Fruit fly (Drosophila melanogaster): ENCODE results near the gene CG12990.
A peak's percentile ranks its signal among the peaks of the same experiment; 100 is the strongest.

DNA sequence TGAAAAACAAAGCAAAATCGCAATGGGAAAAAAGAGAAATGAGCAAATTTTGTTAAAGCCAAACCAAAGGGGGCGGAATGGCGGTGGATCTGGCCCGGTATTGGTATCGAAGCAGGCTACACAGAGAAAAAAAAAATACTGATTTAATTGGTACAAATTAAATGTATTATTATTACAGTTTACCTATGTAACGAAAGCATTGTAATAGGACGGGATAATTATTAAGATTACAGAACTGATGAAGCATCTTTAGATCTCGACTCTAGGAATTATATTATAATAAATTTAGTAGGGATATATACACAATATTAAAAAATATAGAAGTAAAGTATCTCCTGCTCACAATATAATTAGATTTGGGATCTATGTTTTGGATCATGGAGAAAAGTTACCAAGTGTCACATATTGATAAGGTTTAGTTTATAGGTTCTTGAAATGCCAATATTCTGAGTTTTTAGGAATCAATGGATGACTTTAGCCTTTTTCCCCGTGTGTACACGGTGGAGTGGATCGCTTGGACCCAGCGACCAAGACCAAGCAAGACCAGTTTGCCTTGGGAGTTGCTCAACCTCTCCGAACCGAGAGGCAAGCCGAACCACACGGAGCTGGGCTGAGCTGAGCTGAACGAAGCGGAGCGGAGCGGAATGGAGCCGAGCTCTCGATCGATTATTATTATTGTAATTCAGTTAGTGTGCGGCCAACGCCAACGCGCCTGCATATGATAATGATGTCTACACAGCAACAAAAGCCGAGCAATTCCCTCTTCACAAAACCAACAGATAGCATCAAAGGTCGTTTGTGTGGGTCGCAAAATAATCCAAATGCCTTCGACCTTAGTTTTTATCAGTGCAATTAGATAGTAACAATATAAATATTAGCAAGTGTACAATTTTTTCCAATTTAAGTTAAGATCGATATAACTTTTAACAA, 8.2 kb upstream of the CG12990 start:
- TF ChIP-seq Rel (GFP tag; optimal IDR thresholded peaks at IDR 0.05) (no peak), Rel (tag; optimal IDR thresholded peaks at IDR 0.05) (no peak), h (GFP tag; optimal IDR thresholded peaks at IDR 0.05) (no peak), tai (GFP tag; optimal IDR thresholded peaks at IDR 0.05) (no peak), Hr78 (GFP tag; optimal IDR thresholded peaks at IDR 0.05) (no peak), Mio (GFP tag; optimal IDR thresholded peaks at IDR 0.05) (no peak), brk (GFP tag; optimal IDR thresholded peaks at IDR 0.05) (no peak), psq (GFP tag; optimal IDR thresholded peaks at IDR 0.05) (peak; percentile 38), Myc (optimal IDR thresholded peaks at IDR 0.05) (no peak), sv (GFP tag; optimal IDR thresholded peaks at IDR 0.05) (no peak), Dfd (GFP tag; optimal IDR thresholded peaks at IDR 0.05) (no peak), OdsH (GFP tag; optimal IDR thresholded peaks at IDR 0.05) (peak; percentile 47)
